Fruit fly (Drosophila melanogaster) whole organism, embryonic: ENCODE results near the gene CG13096.

ENCODE experiments used
- ATbp ChIP-seq: fragments of 200-800 bp; sonication (Bioruptor generic); optimal IDR thresholded peaks from 2 replicates; lab custom pipeline; 2017; ENCODE audit warnings: missing biosample characterization, mild to moderate bottlenecking, missing genetic modification characterization, missing genetic modification reagents
- Awh ChIP-seq: fragments of 200-800 bp; sonication (Bioruptor generic); IDR thresholded peaks from 2 replicates; pipeline ENCODE4, ENCODE4 v1.3.6; 2022; ENCODE audit warnings: missing biosample characterization, missing genetic modification characterization
- Blimp-1 ChIP-seq: fragments of 200-800 bp; sonication (Bioruptor generic); optimal IDR thresholded peaks from 3 replicates; lab custom pipeline; 2018; ENCODE audit warnings: missing biosample characterization, missing genetic modification characterization, mild to moderate bottlenecking, moderate library complexity, missing genetic modification reagents
- BtbVII ChIP-seq: fragments of 200-800 bp; sonication (Bioruptor generic); optimal IDR thresholded peaks from 3 replicates; lab custom pipeline; 2017; ENCODE audit warnings: missing biosample characterization, mild to moderate bottlenecking, missing genetic modification characterization
- CG10431 ChIP-seq: fragments of 200-800 bp; sonication (Bioruptor generic); optimal IDR thresholded peaks from 3 replicates; lab custom pipeline; 2018; ENCODE audit warnings: missing biosample characterization, mild to moderate bottlenecking, missing genetic modification characterization
- CG12104 ChIP-seq: fragments of 200-800 bp; sonication (Bioruptor generic); optimal IDR thresholded peaks from 3 replicates; lab custom pipeline; 2016; ENCODE audit warnings: missing biosample characterization, missing genetic modification characterization
- CG12236 ChIP-seq: fragments of 200-800 bp; sonication (Bioruptor generic); optimal IDR thresholded peaks from 2 replicates; lab custom pipeline; 2016; ENCODE audit warnings: missing biosample characterization, missing genetic modification characterization
- CG15011 ChIP-seq: fragments of 200-800 bp; sonication (Bioruptor generic); optimal IDR thresholded peaks from 3 replicates; lab custom pipeline; 2018; ENCODE audit warnings: missing biosample characterization, mild to moderate bottlenecking, missing genetic modification characterization
- CG15479 ChIP-seq: fragments of 200-800 bp; sonication (Bioruptor generic); optimal IDR thresholded peaks from 3 replicates; lab custom pipeline; 2019; ENCODE audit warnings: missing biosample characterization, mild to moderate bottlenecking, missing genetic modification characterization, moderate library complexity
- CG2116 ChIP-seq: fragments of 200-800 bp; sonication (Bioruptor generic); optimal IDR thresholded peaks from 3 replicates; lab custom pipeline; 2018; ENCODE audit warnings: missing biosample characterization, mild to moderate bottlenecking, missing genetic modification characterization
- CG32532 ChIP-seq: fragments of 200-800 bp; sonication (Bioruptor generic); IDR thresholded peaks from 2 replicates; pipeline ENCODE4 v1.3.6; 2022; ENCODE audit warnings: missing biosample characterization, missing genetic modification characterization
- CG34376 ChIP-seq: fragments of 200-800 bp; sonication (Bioruptor generic); optimal IDR thresholded peaks from 2 replicates; lab custom pipeline; 2018; ENCODE audit warnings: missing biosample characterization, mild to moderate bottlenecking, missing genetic modification characterization
- CG4328 ChIP-seq: fragments of 200-800 bp; sonication (Bioruptor generic); optimal IDR thresholded peaks from 3 replicates; lab custom pipeline; 2017; ENCODE audit warnings: missing biosample characterization, missing genetic modification reagents, missing genetic modification characterization
- CG6175 ChIP-seq: fragments of 200-800 bp; sonication (Bioruptor generic); IDR thresholded peaks from 3 replicates; pipeline ENCODE4 v1.3.6; 2022; ENCODE audit warnings: missing biosample characterization, missing genetic modification characterization
- CG6254 ChIP-seq: fragments of 200-800 bp; sonication (Bioruptor generic); optimal IDR thresholded peaks from 3 replicates; lab custom pipeline; 2017; ENCODE audit warnings: mild to moderate bottlenecking, missing biosample characterization, missing genetic modification reagents, missing genetic modification characterization
- CG7745 ChIP-seq: fragments of 200-800 bp; sonication (Bioruptor generic); optimal IDR thresholded peaks from 2 replicates; lab custom pipeline; 2018; ENCODE audit warnings: missing biosample characterization, mild to moderate bottlenecking, missing genetic modification characterization, moderate library complexity
- CG7786 ChIP-seq: fragments of 200-800 bp; sonication (Bioruptor generic); optimal IDR thresholded peaks from 2 replicates; lab custom pipeline; 2016; ENCODE audit warnings: missing biosample characterization, missing genetic modification characterization
- D19A ChIP-seq: fragments of 200-800 bp; optimal IDR thresholded peaks from 3 replicates; lab custom pipeline; 2019; ENCODE audit warnings: missing biosample characterization, mild to moderate bottlenecking, missing genetic modification characterization, moderate library complexity
- Deaf1 ChIP-seq: fragments of 200-800 bp; optimal IDR thresholded peaks from 3 replicates; lab custom pipeline; 2019; ENCODE audit warnings: missing biosample characterization, mild to moderate bottlenecking, missing genetic modification characterization, moderate library complexity
- Dp ChIP-seq: fragments of 200-800 bp; sonication (Bioruptor generic); optimal IDR thresholded peaks from 2 replicates; lab custom pipeline; 2018; ENCODE audit warnings: missing biosample characterization, mild to moderate bottlenecking, missing genetic modification characterization, moderate library complexity
- E2f1 ChIP-seq: fragments of 200-800 bp; sonication (Bioruptor generic); IDR thresholded peaks from 2 replicates; pipeline ENCODE4 v1.3.6; 2022; ENCODE audit warnings: missing biosample characterization, missing genetic modification characterization
- Ets65A ChIP-seq: fragments of 200-800 bp; sonication (Bioruptor generic); peaks from one replicate; lab custom pipeline; 2016; ENCODE audit warnings: missing biosample characterization, missing genetic modification characterization
- GATAe ChIP-seq: fragments of 200-800 bp; sonication (Bioruptor generic); conservative IDR thresholded peaks from 2 replicates; pipeline ENCODE4 v1.3.6; 2022; ENCODE audit warnings: missing biosample characterization, missing genetic modification characterization
- Lim3 ChIP-seq: fragments of 200-800 bp; sonication (Bioruptor generic); IDR thresholded peaks from 2 replicates; pipeline ENCODE4 v1.3.6; 2022; ENCODE audit warnings: missing biosample characterization, missing genetic modification characterization
- Lpt ChIP-seq: fragments of >200 bp; optimal IDR thresholded peaks from 2 replicates; lab custom pipeline; 2018; ENCODE audit warnings: missing biosample characterization, missing genetic modification characterization
- Scr ChIP-seq: fragments of 200-800 bp; sonication (Bioruptor generic); IDR thresholded peaks from 2 replicates; pipeline ENCODE4 v1.3.6; 2022; ENCODE audit warnings: missing biosample characterization, missing genetic modification characterization; ENCODE audit not compliant: partially characterized antibody
- Sin3A ChIP-seq: fragments of >200 bp; optimal IDR thresholded peaks from 2 replicates; lab custom pipeline; 2018
- abd-A ChIP-seq: fragments of 200-800 bp; sonication (Bioruptor generic); optimal IDR thresholded peaks from 3 replicates; lab custom pipeline; 2019; ENCODE audit warnings: missing biosample characterization, mild to moderate bottlenecking, missing genetic modification characterization, moderate library complexity
- ase ChIP-seq: fragments of 200-800 bp; sonication (Bioruptor generic); IDR thresholded peaks from 3 replicates; pipeline ENCODE4 v1.3.6; 2022; ENCODE audit warnings: missing biosample characterization, missing genetic modification characterization
- crp ChIP-seq, 2 experiments: fragments of 200-800 bp; sonication (Bioruptor generic); optimal IDR thresholded peaks; 2 replicates in 1 of 2; 3 replicates in 1 of 2; lab custom pipeline; 2017; ENCODE audit warnings: missing biosample characterization in 2 of 2, missing genetic modification characterization in 2 of 2, mild to moderate bottlenecking in 1 of 2, moderate library complexity in 1 of 2
- exex ChIP-seq: fragments of 200-800 bp; sonication (Bioruptor generic); optimal IDR thresholded peaks from 4 replicates; lab custom pipeline; 2018; ENCODE audit warnings: missing biosample characterization, mild to moderate bottlenecking, missing genetic modification characterization, moderate library complexity
- eyg ChIP-seq: fragments of 200-800 bp; sonication (Bioruptor generic); optimal IDR thresholded peaks from 3 replicates; lab custom pipeline; 2016; ENCODE audit warnings: missing biosample characterization, missing genetic modification characterization
- grau ChIP-seq: fragments of 200-800 bp; optimal IDR thresholded peaks from 3 replicates; lab custom pipeline; 2019; ENCODE audit warnings: missing biosample characterization, mild to moderate bottlenecking, missing genetic modification characterization, moderate library complexity
- grn ChIP-seq: fragments of 200-800 bp; sonication (Bioruptor generic); optimal IDR thresholded peaks from 3 replicates; lab custom pipeline; 2017; ENCODE audit warnings: missing biosample characterization, missing genetic modification characterization
- knrl ChIP-seq: fragments of 200-800 bp; sonication (Bioruptor generic); IDR thresholded peaks from 3 replicates; pipeline ENCODE4 v1.3.6; 2022; ENCODE audit warnings: missing biosample characterization, missing genetic modification characterization; ENCODE audit not compliant: partially characterized antibody
- lab ChIP-seq: fragments of 200-800 bp; sonication (Bioruptor generic); optimal IDR thresholded peaks from 3 replicates; lab custom pipeline; 2017; ENCODE audit warnings: missing biosample characterization, missing genetic modification characterization, mild to moderate bottlenecking, moderate library complexity, missing genetic modification reagents
- lov ChIP-seq, 2 experiments: fragments of 200-800 bp in 1 of 2; fragments of >200 bp in 1 of 2; sonication (Bioruptor generic) in 1 of 2; IDR thresholded peaks in 1 of 2; optimal IDR thresholded peaks in 1 of 2; 2 replicates in 1 of 2; 3 replicates in 1 of 2; pipeline versions ENCODE4 v1.3.6 to Lab custom; 2017 to 2022; ENCODE audit warnings: missing biosample characterization in 1 of 2, missing genetic modification characterization in 1 of 2
- mirr ChIP-seq: fragments of 200-800 bp; sonication (Bioruptor generic); optimal IDR thresholded peaks from 3 replicates; lab custom pipeline; 2018; ENCODE audit warnings: missing biosample characterization, mild to moderate bottlenecking, missing genetic modification characterization
- org-1 ChIP-seq: fragments of 200-800 bp; sonication (Bioruptor generic); optimal IDR thresholded peaks from 2 replicates; lab custom pipeline; 2017; ENCODE audit warnings: missing biosample characterization, missing genetic modification characterization
- otp ChIP-seq: fragments of 200-800 bp; sonication (Bioruptor generic); IDR thresholded peaks from 3 replicates; pipeline ENCODE4, ENCODE4 v1.3.6; 2022; ENCODE audit warnings: missing biosample characterization, missing genetic modification characterization
- pb ChIP-seq: fragments of 200-800 bp; sonication (Bioruptor generic); optimal IDR thresholded peaks from 3 replicates; lab custom pipeline; 2016; ENCODE audit warnings: missing biosample characterization, missing genetic modification characterization
- sd ChIP-seq: fragments of 200-800 bp; sonication (Bioruptor generic); optimal IDR thresholded peaks from 3 replicates; lab custom pipeline; 2018; ENCODE audit warnings: missing biosample characterization, mild to moderate bottlenecking, missing genetic modification characterization, moderate library complexity
- sens-2 ChIP-seq: fragments of 200-800 bp; sonication (Bioruptor generic); IDR thresholded peaks from 2 replicates; pipeline ENCODE4 v1.3.6; 2022; ENCODE audit warnings: missing biosample characterization, missing genetic modification characterization
- seq ChIP-seq: fragments of 200-800 bp; sonication (Bioruptor generic); IDR thresholded peaks from 2 replicates; pipeline ENCODE4 v1.3.6; 2022; ENCODE audit warnings: missing biosample characterization, missing genetic modification characterization
- ssp ChIP-seq: fragments of 200-800 bp; sonication (Bioruptor generic); IDR thresholded peaks from 2 replicates; pipeline ENCODE4 v1.3.6; 2022; ENCODE audit warnings: missing biosample characterization, missing genetic modification characterization
- tin ChIP-seq: fragments of 200-800 bp; sonication (Bioruptor generic); optimal IDR thresholded peaks from 3 replicates; lab custom pipeline; 2016; ENCODE audit warnings: missing biosample characterization, missing genetic modification characterization
- toy ChIP-seq: fragments of 200-800 bp; sonication (Bioruptor generic); IDR thresholded peaks from 2 replicates; pipeline ENCODE4 v1.3.6; 2022; ENCODE audit warnings: missing biosample characterization, missing genetic modification characterization
- usp ChIP-seq: fragments of >200 bp; optimal IDR thresholded peaks from 2 replicates; lab custom pipeline; 2017; ENCODE audit warnings: missing biosample characterization, missing genetic modification characterization
- vnd ChIP-seq: fragments of 200-800 bp; sonication (Bioruptor generic); IDR thresholded peaks from 3 replicates; pipeline ENCODE4 v1.3.6; 2022; ENCODE audit warnings: missing biosample characterization, missing genetic modification characterization; ENCODE audit not compliant: partially characterized antibody

CG13096 gene

DNA sequence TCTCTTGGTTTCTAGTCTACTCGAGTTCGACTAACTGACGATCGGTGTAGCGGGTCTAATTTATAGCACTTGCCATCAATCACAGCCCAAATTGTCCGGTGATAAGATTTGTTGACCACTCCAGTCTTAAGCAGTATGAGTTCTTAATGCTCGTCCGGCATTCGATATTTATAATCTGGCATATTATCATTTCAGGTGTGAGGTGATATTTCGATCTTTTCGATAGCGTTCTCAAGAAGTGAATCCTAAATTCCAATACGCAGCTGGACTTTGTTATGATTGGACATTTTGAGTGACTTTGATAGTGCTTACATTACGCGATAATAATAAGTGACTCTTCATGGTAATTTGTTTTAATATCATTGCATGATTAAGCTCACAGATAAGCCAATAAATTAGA, 15.4 kb downstream of the CG13096 start, which contains the start of gene Bace:
TSS of gene Bace (minus strand) at position 39 of the 400 bp plus-strand sequence.
- TF ChIP-seq crp (GFP tag; optimal IDR thresholded peaks at IDR 0.05; lab: Kevin White, UChicago) (no peak), exex (tag; lab: Kevin White, UChicago) (peak; percentile 93), knrl (no peak), E2f1 (GFP tag; lab: Robert Waterston, UW) (no peak), CG15011 (GFP tag; lab: Kevin White, UChicago) (no peak), CG15479 (GFP tag; lab: Kevin White, UChicago) (no peak), vnd (0 out of 3 replicates have a peak, but pooled peaks have one; percentile 40), Ets65A (peak; percentile 49), tin (GFP tag; lab: Kevin White, UChicago) (no peak), CG6175 (GFP tag; lab: Robert Waterston, UW) (no peak), mirr (GFP tag; lab: Kevin White, UChicago) (peak; percentile 70), sd (tag; lab: Kevin White, UChicago) (peak; percentile 53), CG34376 (GFP tag; lab: Kevin White, UChicago) (peak; percentile 85), GATAe (GFP tag; lab: Robert Waterston, UW) (peak; percentile 45; the same call in 1 of the 2 replicates), grn (GFP tag; lab: Kevin White, UChicago) (peak; percentile 85), sens-2 (GFP tag; lab: Robert Waterston, UW) (no peak)

DNA sequence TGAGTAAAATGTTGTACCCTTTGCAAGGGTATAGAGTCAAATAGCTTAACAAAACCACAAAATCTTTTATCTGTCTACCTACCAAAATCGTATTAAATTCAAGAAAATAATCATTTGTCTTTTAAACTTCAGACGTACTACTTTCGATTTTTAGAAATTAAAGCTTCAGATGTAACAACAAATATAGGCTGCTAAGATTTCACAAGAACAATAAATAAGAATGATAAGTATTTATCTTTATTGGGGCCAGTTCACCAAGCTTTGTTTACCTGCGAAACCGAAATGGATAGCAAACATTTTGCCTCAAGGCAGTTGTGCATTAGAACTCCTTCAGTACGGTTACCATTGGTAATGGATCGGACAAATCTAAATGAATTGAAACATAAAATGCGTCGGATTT, 21.2 kb downstream of the CG13096 start, which contains the start of gene CG43400:
TSS of gene CG43400 (plus strand) at position 301 of the 400 bp plus-strand sequence.
- TF ChIP-seq Deaf1 (tag; lab: Kevin White, UChicago) (no peak), E2f1 (GFP tag; lab: Robert Waterston, UW) (no peak), ATbp (no peak), usp (no peak), CG32532 (GFP tag; lab: Robert Waterston, UW) (no peak), eyg (no peak), CG12236 (GFP tag; lab: Kevin White, UChicago) (no peak), CG7745 (tag; lab: Kevin White, UChicago) (no peak), lab (no peak), CG10431 (GFP tag; lab: Kevin White, UChicago) (no peak), exex (tag; lab: Kevin White, UChicago) (no peak)

DNA sequence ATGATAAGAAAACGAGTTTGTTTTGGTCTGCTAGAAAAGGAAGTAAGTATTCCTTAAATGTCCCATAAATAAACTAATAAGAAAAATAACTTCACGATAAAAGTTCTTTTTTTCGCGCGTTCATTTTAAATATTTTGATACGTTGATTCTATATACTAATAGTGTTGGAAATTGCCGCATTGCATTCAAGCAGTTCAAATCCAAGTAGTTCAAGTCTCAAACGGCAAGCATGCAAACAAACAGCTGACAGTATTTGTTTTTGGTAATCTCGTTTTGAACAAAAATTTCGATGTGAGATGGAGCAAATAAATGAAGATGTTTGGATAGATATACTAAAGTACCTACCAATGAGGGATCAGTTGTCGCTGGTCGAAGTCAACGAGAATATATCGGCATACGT, 22.9 kb downstream of the CG13096 start, which contains the start of gene CG13088:
TSS of gene CG13088 (plus strand) at position 247 of the 400 bp plus-strand sequence.
- no peak for TF ChIP-seq lov (optimal IDR thresholded peaks at IDR 0.05; lab: Kevin White, UChicago)
- no peak for TF ChIP-seq lov (GFP tag; IDR thresholded peaks at IDR 0.05; lab: Robert Waterston, UW)
- no peak for TF ChIP-seq Blimp-1
- no peak for TF ChIP-seq Sin3A (lab: Kevin White, UChicago)
- peak; percentile 61 for TF ChIP-seq CG2116 (GFP tag; lab: Kevin White, UChicago)
- TF ChIP-seq Dp (GFP tag; lab: Kevin White, UChicago): peak; percentile 96
- TF ChIP-seq otp (GFP tag; lab: Robert Waterston, UW): no peak
- no peak for TF ChIP-seq toy (GFP tag; lab: Robert Waterston, UW)
- TF ChIP-seq BtbVII: no peak
- TF ChIP-seq ase (GFP tag; lab: Robert Waterston, UW): no peak
- TF ChIP-seq Scr (GFP tag; lab: Robert Waterston, UW): no peak
- no peak for TF ChIP-seq CG12104 (GFP tag; lab: Kevin White, UChicago)
- no peak for TF ChIP-seq seq (GFP tag; lab: Robert Waterston, UW)
- TF ChIP-seq pb (GFP tag; lab: Kevin White, UChicago): no peak
- no peak for TF ChIP-seq eyg
- TF ChIP-seq Lim3: no peak
- TF ChIP-seq abd-A (tag; lab: Kevin White, UChicago): no peak
- no peak for TF ChIP-seq grau (tag; lab: Kevin White, UChicago)
- TF ChIP-seq CG6254 (GFP tag; lab: Kevin White, UChicago): no peak
- TF ChIP-seq Awh (GFP tag; lab: Robert Waterston, UW): no peak
- TF ChIP-seq CG4328 (GFP tag; lab: Kevin White, UChicago): no peak
- TF ChIP-seq Lpt (GFP tag; lab: Kevin White, UChicago): no peak
- TF ChIP-seq ssp: no peak
- TF ChIP-seq org-1: no peak
- peak; percentile 44 for TF ChIP-seq CG7786
- no peak for TF ChIP-seq D19A
